Fruit fly (Drosophila melanogaster): ENCODE data around the gene Snm1.

DNA sequence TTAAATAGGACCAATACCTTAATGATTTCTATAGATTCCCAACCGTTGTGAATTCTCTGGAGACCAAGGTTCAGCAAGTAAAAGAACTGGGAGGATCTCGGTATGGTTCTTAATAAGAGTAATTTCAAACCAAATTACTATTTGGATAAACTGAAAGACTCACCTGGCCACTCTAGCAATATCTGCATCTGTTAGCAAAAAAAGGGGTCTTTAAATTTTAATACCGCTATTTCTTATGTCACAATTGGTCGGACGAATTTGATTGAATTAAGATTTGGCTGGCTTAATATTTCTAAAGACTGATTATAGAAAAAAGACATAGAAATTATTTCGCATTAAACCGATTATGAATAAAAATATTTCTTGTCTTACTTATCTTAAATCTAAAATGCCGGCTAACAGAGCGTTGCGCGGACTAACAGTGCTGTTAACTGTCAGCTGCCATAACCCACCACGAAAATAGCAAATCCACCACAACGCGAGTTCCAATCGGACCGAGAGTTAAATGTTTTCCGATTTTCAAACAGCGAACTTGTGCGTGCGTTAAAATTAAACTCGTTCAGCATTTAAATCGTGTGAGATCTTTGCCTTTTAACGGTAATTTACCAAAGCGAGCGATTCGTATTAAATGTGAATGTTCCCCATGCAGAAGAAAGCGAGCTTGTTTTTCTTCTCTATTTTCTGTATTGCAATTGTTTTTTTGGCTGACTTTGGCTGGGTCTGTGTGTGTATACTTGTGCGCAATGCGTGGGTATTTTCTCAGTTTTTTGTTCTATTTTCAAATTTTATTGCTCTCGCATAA lies 16.0 kb downstream of the Snm1 start, which contains the start of gene CRMP:
- TF ChIP-seq psq (optimal IDR thresholded peaks at IDR 0.05) (no peak), EcR (GFP tag; optimal IDR thresholded peaks at IDR 0.05) (no peak)
